Fruit fly (Drosophila melanogaster) Kc167 (cell line): Measurements from ENCODE around the gene CYLD.

ENCODE experiments used
- Myc ChIP-seq: fragments of >200 bp; optimal IDR thresholded peaks from 2 replicates; lab custom pipeline; 2017; ENCODE audit warnings: missing external identifiers
- Sin3A ChIP-seq: fragments of >200 bp; optimal IDR thresholded peaks from 2 replicates; lab custom pipeline; 2018; ENCODE audit warnings: missing external identifiers
- h ChIP-seq: fragments of >200 bp; optimal IDR thresholded peaks from 3 replicates; lab custom pipeline; 2018; ENCODE audit warnings: missing external identifiers
- insv ChIP-seq: fragments of >200 bp; optimal IDR thresholded peaks from 3 replicates; lab custom pipeline; 2018; ENCODE audit warnings: missing external identifiers
- psq ChIP-seq: fragments of >200 bp; optimal IDR thresholded peaks from 2 replicates; lab custom pipeline; 2017; ENCODE audit warnings: missing external identifiers
- ttk ChIP-seq: sonication (Bioruptor generic); optimal IDR thresholded peaks from 2 replicates; lab custom pipeline; 2017; ENCODE audit warnings: missing external identifiers

Gene CYLD

dm6 chr2L:10260750-10261493 lies 38.7 kb downstream of the CYLD start, which contains the start of gene Pten:
Pten (minus strand) TSS chr2L:10261049.
- no peak for TF ChIP-seq ttk (lab: Kevin White, UChicago)
- no peak for TF ChIP-seq Sin3A
- TF ChIP-seq h, result no peak
- no peak for TF ChIP-seq psq (lab: Kevin White, UChicago)
- no peak for TF ChIP-seq Myc (lab: Kevin White, UChicago)
- no peak for TF ChIP-seq insv (lab: Kevin White, UChicago)

- TF ChIP-seq Sin3A (no peak), Myc (lab: Kevin White, UChicago) (no peak), h (no peak), insv (lab: Kevin White, UChicago) (no peak), ttk (lab: Kevin White, UChicago) (no peak), psq (lab: Kevin White, UChicago) (no peak)
Observed at dm6 chr2L:10259960-10260749, 39.5 kb downstream of the CYLD start.

- TF ChIP-seq psq (lab: Kevin White, UChicago), result no peak
- no peak for TF ChIP-seq h
- no peak for TF ChIP-seq insv (lab: Kevin White, UChicago)
- no peak for TF ChIP-seq ttk (lab: Kevin White, UChicago)
- no peak for TF ChIP-seq Myc (lab: Kevin White, UChicago)
- no peak for TF ChIP-seq Sin3A
Observed at dm6 chr2L:10255725-10256158, 43.9 kb downstream of the CYLD start, which contains the start of gene CG5676. CG5676 (minus strand) TSS chr2L:10255891.

dm6 chr2L:10251592-10251991 lies 48.1 kb downstream of the CYLD start, which contains the start of gene Ror:
Ror (plus strand) TSS chr2L:10251843.
- TF ChIP-seq h (no peak), Myc (lab: Kevin White, UChicago) (no peak), ttk (lab: Kevin White, UChicago) (no peak), psq (lab: Kevin White, UChicago) (no peak), Sin3A (no peak), insv (lab: Kevin White, UChicago) (no peak)

dm6 chr2L:10250441-10250847 lies 49.2 kb downstream of the CYLD start, which contains the start of the genes bsk and CG31717:
bsk (minus strand) TSS chr2L:10250501.
CG31717 (plus strand) TSS chr2L:10250737.
- no peak for TF ChIP-seq insv (lab: Kevin White, UChicago)
- TF ChIP-seq Sin3A, result no peak
- TF ChIP-seq Myc (lab: Kevin White, UChicago), result no peak
- TF ChIP-seq ttk (lab: Kevin White, UChicago), result no peak
- no peak for TF ChIP-seq psq (lab: Kevin White, UChicago)
- no peak for TF ChIP-seq h

- TF ChIP-seq h, result no peak
- TF ChIP-seq psq (lab: Kevin White, UChicago), result no peak
Observed at dm6 chr2L:10249655-10250202, 49.9 kb downstream of the CYLD start.

dm6 chr2L:10246785-10247190 lies 52.9 kb downstream of the CYLD start, which contains the start of gene chico:
chico (minus strand) TSS chr2L:10247078.
- TF ChIP-seq Sin3A (no peak), insv (lab: Kevin White, UChicago) (no peak), Myc (lab: Kevin White, UChicago) (no peak), psq (lab: Kevin White, UChicago) (no peak), h (no peak), ttk (lab: Kevin White, UChicago) (no peak)
